Comparison of ENCODE assay signal across 4 fruit fly cellular contexts in the genomic region with DNA sequence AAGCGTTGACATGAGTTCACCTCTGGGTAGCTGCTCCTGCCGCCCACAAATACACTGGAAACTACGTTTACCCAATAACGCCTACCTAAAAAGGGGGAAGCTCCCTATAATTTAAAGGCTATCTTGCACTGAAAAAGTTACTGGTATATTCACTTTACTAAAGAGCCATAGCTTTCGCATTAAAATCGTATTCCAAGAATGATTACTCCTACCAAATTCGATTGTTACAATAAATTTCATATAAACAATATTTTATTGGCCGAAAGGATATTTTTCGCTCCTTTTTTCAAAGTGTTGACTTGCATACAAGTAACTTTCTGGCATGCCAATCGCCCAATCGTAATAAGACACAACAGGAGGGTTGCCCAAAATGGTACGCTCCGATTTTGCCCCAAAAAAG.
TF ChIP-seq lines count a peak whose summit lies in the region.

No protein-coding gene starts in this region.

- no peak for TF ChIP-seq CTCF in whole organism, embryonic (GFP tag; optimal IDR thresholded peaks at IDR 0.05; lab: Kevin White, UChicago)

TF ChIP-seq in whole organism, embryonic, 481 proteins besides CTCF, POLR2A, EP300 and RAD21:
- TF ChIP-seq bigmax (GFP tag; optimal IDR thresholded peaks at IDR 0.05; lab: Kevin White, UChicago) (no peak), lbe (GFP tag; optimal IDR thresholded peaks at IDR 0.05; lab: Kevin White, UChicago) (peak; percentile 22)

TF ChIP-seq in whole organism, prepupa, 60 proteins besides CTCF, POLR2A, EP300 and RAD21 (continues in another document):
- TF ChIP-seq CG8319 (GFP tag; optimal IDR thresholded peaks at IDR 0.05; lab: Kevin White, UChicago) (no peak), CG6792 (GFP tag; optimal IDR thresholded peaks at IDR 0.05; lab: Kevin White, UChicago) (peak; percentile 34), acj6 (GFP tag; optimal IDR thresholded peaks at IDR 0.05; lab: Kevin White, UChicago) (peak; percentile 32), CG1621 (tag; optimal IDR thresholded peaks at IDR 0.05; lab: Kevin White, UChicago) (no peak), CG11294 (GFP tag; IDR thresholded peaks at IDR 0.05; lab: Robert Waterston, UW) (no peak), Lpt (GFP tag; optimal IDR thresholded peaks at IDR 0.05; lab: Kevin White, UChicago) (no peak), Blimp-1 (GFP tag; optimal IDR thresholded peaks at IDR 0.05; lab: Kevin White, UChicago) (no peak), Ets96B (tag; optimal IDR thresholded peaks at IDR 0.05; lab: Kevin White, UChicago) (no peak), CG6854 (GFP tag; optimal IDR thresholded peaks at IDR 0.05; lab: Kevin White, UChicago) (no peak), CG4318 (GFP tag; optimal IDR thresholded peaks at IDR 0.05; lab: Kevin White, UChicago) (no peak), Sox14 (GFP tag; optimal IDR thresholded peaks at IDR 0.05; lab: Kevin White, UChicago) (peak; percentile 34), CG6808 (GFP tag; optimal IDR thresholded peaks at IDR 0.05; lab: Kevin White, UChicago) (peak; percentile 11), Hr38 (GFP tag; optimal IDR thresholded peaks at IDR 0.05; lab: Kevin White, UChicago) (no peak), Eip78C (GFP tag; lab: Kevin White, UChicago) (peak; percentile 86), CG11902 (GFP tag; optimal IDR thresholded peaks at IDR 0.05; lab: Kevin White, UChicago) (peak; percentile 2), dac (GFP tag; optimal IDR thresholded peaks at IDR 0.05; lab: Kevin White, UChicago) (no peak), Eip93F (GFP tag; optimal IDR thresholded peaks at IDR 0.05; lab: Kevin White, UChicago) (no peak), CG10669 (GFP tag; optimal IDR thresholded peaks at IDR 0.05; lab: Kevin White, UChicago) (no peak), lz (GFP tag; optimal IDR thresholded peaks at IDR 0.05; lab: Kevin White, UChicago) (peak; percentile 42), vri (GFP tag; optimal IDR thresholded peaks at IDR 0.05; lab: Kevin White, UChicago) (peak; percentile 26), Hr39 (GFP tag; optimal IDR thresholded peaks at IDR 0.05; lab: Kevin White, UChicago) (peak; percentile 50), CG31627 (GFP tag; optimal IDR thresholded peaks at IDR 0.05; lab: Kevin White, UChicago) (peak; percentile 56), salr (GFP tag; optimal IDR thresholded peaks at IDR 0.05; lab: Kevin White, UChicago) (no peak), CG3032 (tag; optimal IDR thresholded peaks at IDR 0.05; lab: Kevin White, UChicago) (no peak), CG16779 (tag; optimal IDR thresholded peaks at IDR 0.05; lab: Kevin White, UChicago) (no peak), CG3919 (GFP tag; optimal IDR thresholded peaks at IDR 0.05; lab: Kevin White, UChicago) (peak; percentile 31), Eip75B (GFP tag; optimal IDR thresholded peaks at IDR 0.05; lab: Kevin White, UChicago) (peak; percentile 18), esn (GFP tag; optimal IDR thresholded peaks at IDR 0.05; lab: Kevin White, UChicago) (peak; percentile 72), CG32006 (GFP tag; optimal IDR thresholded peaks at IDR 0.05; lab: Kevin White, UChicago) (no peak)

TF ChIP-seq in whole organism, pupa, 21 proteins besides CTCF, POLR2A, EP300 and RAD21:
- TF ChIP-seq CG12605 (GFP tag; IDR thresholded peaks at IDR 0.05; lab: Robert Waterston, UW) (no peak), CG9948 (tag; optimal IDR thresholded peaks at IDR 0.05; lab: Kevin White, UChicago) (no peak), CG10348 (GFP tag; IDR thresholded peaks at IDR 0.05; lab: Robert Waterston, UW) (no peak), Pif1A (GFP tag; optimal IDR thresholded peaks at IDR 0.05; lab: Kevin White, UChicago) (no peak), CG8301 (tag; optimal IDR thresholded peaks at IDR 0.05; lab: Kevin White, UChicago) (no peak), CG32121 (GFP tag; IDR thresholded peaks at IDR 0.05; lab: Robert Waterston, UW) (no peak), CG15710 (tag; optimal IDR thresholded peaks at IDR 0.05; lab: Kevin White, UChicago) (peak; percentile 19), CG4496 (GFP tag; IDR thresholded peaks at IDR 0.05; lab: Robert Waterston, UW) (no peak), Ets98B (GFP tag; IDR thresholded peaks at IDR 0.05; lab: Robert Waterston, UW) (no peak), rn (GFP tag; IDR thresholded peaks at IDR 0.05; lab: Robert Waterston, UW) (no peak), CG8159 (tag; optimal IDR thresholded peaks at IDR 0.05; lab: Kevin White, UChicago) (peak; percentile 42), CG14655 (GFP tag; optimal IDR thresholded peaks at IDR 0.05; lab: Kevin White, UChicago) (no peak), CG13204 (GFP tag; optimal IDR thresholded peaks at IDR 0.05; lab: Kevin White, UChicago) (no peak), Snoo (tag; optimal IDR thresholded peaks at IDR 0.05; lab: Kevin White, UChicago) (peak; percentile 11)
TF ChIP-seq in whole organism, pupa: peak in this region for 3.

TF ChIP-seq in whole organism, wandering third instar larva, 38 proteins besides CTCF, POLR2A, EP300 and RAD21:
- no peak for TF ChIP-seq brk (GFP tag; optimal IDR thresholded peaks at IDR 0.05; lab: Kevin White, UChicago)
- TF ChIP-seq ey (GFP tag; optimal IDR thresholded peaks at IDR 0.05; lab: Kevin White, UChicago), result peak; percentile 51
- TF ChIP-seq tai (GFP tag; optimal IDR thresholded peaks at IDR 0.05; lab: Kevin White, UChicago), result no peak
- TF ChIP-seq rgr (GFP tag; optimal IDR thresholded peaks at IDR 0.05; lab: Kevin White, UChicago), result peak; percentile 41
- peak; percentile 39 for TF ChIP-seq psq (GFP tag; optimal IDR thresholded peaks at IDR 0.05; lab: Kevin White, UChicago)
- TF ChIP-seq usp (GFP tag; optimal IDR thresholded peaks at IDR 0.05; lab: Kevin White, UChicago), result no peak
- TF ChIP-seq Rel (GFP tag; optimal IDR thresholded peaks at IDR 0.05; lab: Kevin White, UChicago), result no peak
- TF ChIP-seq Rel (tag; optimal IDR thresholded peaks at IDR 0.05; lab: Kevin White, UChicago), result no peak
- peak in 1 of 2 experiments; percentile 54 for TF ChIP-seq foxo (GFP tag; optimal IDR thresholded peaks at IDR 0.05; lab: Kevin White, UChicago)
- no peak for TF ChIP-seq Hr78 (GFP tag; optimal IDR thresholded peaks at IDR 0.05; lab: Kevin White, UChicago)
- TF ChIP-seq Hnf4 (GFP tag; optimal IDR thresholded peaks at IDR 0.05; lab: Kevin White, UChicago), result peak; percentile 31
- no peak for TF ChIP-seq Dif (GFP tag; optimal IDR thresholded peaks at IDR 0.05; lab: Kevin White, UChicago; ENCODE audit: partially characterized antibody)
- no peak for TF ChIP-seq jim (GFP tag; optimal IDR thresholded peaks at IDR 0.05; lab: Kevin White, UChicago)
- TF ChIP-seq CrebA (GFP tag; optimal IDR thresholded peaks at IDR 0.05; lab: Kevin White, UChicago; ENCODE audit: borderline replicate concordance), result no peak
- peak; percentile 9 for TF ChIP-seq CG32264 (GFP tag; optimal IDR thresholded peaks at IDR 0.05; lab: Kevin White, UChicago)
- peak; percentile 47 for TF ChIP-seq Sp1 (GFP tag; optimal IDR thresholded peaks at IDR 0.05; lab: Kevin White, UChicago)
- no peak for TF ChIP-seq Abd-B (GFP tag; optimal IDR thresholded peaks at IDR 0.05; lab: Kevin White, UChicago)
- TF ChIP-seq Dfd (GFP tag; optimal IDR thresholded peaks at IDR 0.05; lab: Kevin White, UChicago), result no peak
- peak; percentile 70 for TF ChIP-seq h (GFP tag; optimal IDR thresholded peaks at IDR 0.05; lab: Kevin White, UChicago)
- TF ChIP-seq sage (GFP tag; optimal IDR thresholded peaks at IDR 0.05; lab: Kevin White, UChicago), result no peak
- TF ChIP-seq HLH106 (tag; optimal IDR thresholded peaks at IDR 0.05; lab: Kevin White, UChicago), result peak; percentile 62
- no peak for TF ChIP-seq Mio (GFP tag; optimal IDR thresholded peaks at IDR 0.05; lab: Kevin White, UChicago)
- TF ChIP-seq dl (GFP tag; optimal IDR thresholded peaks at IDR 0.05; lab: Kevin White, UChicago; ENCODE audit: insufficient read depth in 1 of 2, partially characterized antibody in 2 of 2), result no peak
- peak; percentile 43 for TF ChIP-seq OdsH (GFP tag; optimal IDR thresholded peaks at IDR 0.05; lab: Kevin White, UChicago)
- no peak for TF ChIP-seq dsf (GFP tag; optimal IDR thresholded peaks at IDR 0.05; lab: Kevin White, UChicago; ENCODE audit: borderline replicate concordance)
- peak; percentile 56 for TF ChIP-seq woc (GFP tag; optimal IDR thresholded peaks at IDR 0.05; lab: Kevin White, UChicago)
- peak; percentile 59 for TF ChIP-seq fru (GFP tag; optimal IDR thresholded peaks at IDR 0.05; lab: Kevin White, UChicago)
- peak; percentile 55 for TF ChIP-seq br (GFP tag; optimal IDR thresholded peaks at IDR 0.05; lab: Kevin White, UChicago)
- TF ChIP-seq Myc (optimal IDR thresholded peaks at IDR 0.05; lab: Kevin White, UChicago), result no peak
- TF ChIP-seq N (GFP tag; optimal IDR thresholded peaks at IDR 0.05; lab: Kevin White, UChicago), result no peak
- TF ChIP-seq Jra (GFP tag; optimal IDR thresholded peaks at IDR 0.05; lab: Kevin White, UChicago), result no peak
- no peak for TF ChIP-seq CG9705 (GFP tag; optimal IDR thresholded peaks at IDR 0.05; lab: Kevin White, UChicago)
- no peak for TF ChIP-seq sv (GFP tag; optimal IDR thresholded peaks at IDR 0.05; lab: Kevin White, UChicago)
- no peak for TF ChIP-seq pan (optimal IDR thresholded peaks at IDR 0.05; lab: Kevin White, UChicago)
- no peak for TF ChIP-seq GATAd (GFP tag; optimal IDR thresholded peaks at IDR 0.05; lab: Kevin White, UChicago)
- TF ChIP-seq lola (GFP tag; optimal IDR thresholded peaks at IDR 0.05; lab: Kevin White, UChicago), result no peak
- no peak for TF ChIP-seq Vsx2 (GFP tag; optimal IDR thresholded peaks at IDR 0.05; lab: Kevin White, UChicago; ENCODE audit: partially characterized antibody)
- peak; percentile 46 for TF ChIP-seq dmrt93B (GFP tag; optimal IDR thresholded peaks at IDR 0.05; lab: Kevin White, UChicago)
- no peak for TF ChIP-seq Hr83 (GFP tag; optimal IDR thresholded peaks at IDR 0.05; lab: Kevin White, UChicago; ENCODE audit: poor library complexity, severe bottlenecking)
